Worm (Caenorhabditis elegans): ENCODE results near the gene der-2.

ce11 chrIII:7203130-7203775 is 19.7 kb downstream of the der-2 start:
- no peak for TF ChIP-seq ama-1 (optimal IDR thresholded peaks at IDR 0.05)
- TF ChIP-seq aly-2 (tag; optimal IDR thresholded peaks at IDR 0.05): no peak
- no peak for TF ChIP-seq hif-1 (tag; optimal IDR thresholded peaks at IDR 0.05)
- no peak for TF ChIP-seq skn-1 (tag; optimal IDR thresholded peaks at IDR 0.05)
